Fruit fly (Drosophila melanogaster) whole organism, embryonic: ENCODE measurements around the gene sxe2.

Source experiments
- Abd-B ChIP-seq: fragments of 200-800 bp; sonication (Bioruptor generic); optimal IDR thresholded peaks from 2 replicates; lab custom pipeline; 2018; ENCODE audit warnings: missing biosample characterization, mild to moderate bottlenecking, missing genetic modification characterization, moderate library complexity
- Antp ChIP-seq: fragments of 200-800 bp; sonication (Bioruptor generic); optimal IDR thresholded peaks from 3 replicates; lab custom pipeline; 2016; ENCODE audit warnings: missing biosample characterization, missing genetic modification characterization
- B-H1 ChIP-seq: fragments of 200-800 bp; sonication (Bioruptor generic); IDR thresholded peaks from 3 replicates; pipeline ENCODE4 v1.3.6; 2022; ENCODE audit warnings: missing biosample characterization, missing genetic modification characterization
- B-H2 ChIP-seq: fragments of 200-800 bp; sonication (Bioruptor generic); optimal IDR thresholded peaks from 2 replicates; lab custom pipeline; 2018; ENCODE audit warnings: missing biosample characterization, mild to moderate bottlenecking, missing genetic modification characterization
- CG10543 ChIP-seq: fragments of 200-800 bp; sonication (Bioruptor generic); optimal IDR thresholded peaks from 3 replicates; lab custom pipeline; 2017; ENCODE audit warnings: missing biosample characterization, mild to moderate bottlenecking, missing genetic modification characterization, moderate library complexity
- CG11093 ChIP-seq: fragments of 200-800 bp; sonication (Bioruptor generic); IDR thresholded peaks from 3 replicates; pipeline ENCODE4 v1.3.6; 2022; ENCODE audit warnings: missing biosample characterization, missing genetic modification characterization
- CG11456 ChIP-seq: fragments of 200-800 bp; sonication (Bioruptor generic); IDR thresholded peaks from 3 replicates; pipeline ENCODE4 v1.3.6; 2022; ENCODE audit warnings: missing biosample characterization, missing genetic modification characterization
- CG12104 ChIP-seq: fragments of 200-800 bp; sonication (Bioruptor generic); optimal IDR thresholded peaks from 3 replicates; lab custom pipeline; 2016; ENCODE audit warnings: missing biosample characterization, missing genetic modification characterization
- CG2199 ChIP-seq: fragments of 200-800 bp; sonication (Bioruptor generic); IDR thresholded peaks from 3 replicates; pipeline ENCODE4 v1.3.6; 2022; ENCODE audit warnings: missing biosample characterization, missing genetic modification characterization
- CG2875 ChIP-seq: fragments of 200-800 bp; sonication (Bioruptor generic); optimal IDR thresholded peaks from 2 replicates; lab custom pipeline; 2017; ENCODE audit warnings: missing biosample characterization, mild to moderate bottlenecking, missing genetic modification characterization, missing genetic modification reagents
- CG6791 ChIP-seq: fragments of 200-800 bp; sonication (Bioruptor generic); IDR thresholded peaks from 3 replicates; pipeline ENCODE4 v1.3.6; 2022; ENCODE audit warnings: missing biosample characterization, missing genetic modification characterization; ENCODE audit not compliant: partially characterized antibody
- CG9797 ChIP-seq: fragments of 200-800 bp; sonication (Bioruptor generic); optimal IDR thresholded peaks from 3 replicates; lab custom pipeline; 2018; ENCODE audit warnings: missing biosample characterization, mild to moderate bottlenecking, missing genetic modification characterization
- Dll ChIP-seq: fragments of 200-800 bp; sonication (Bioruptor generic); IDR thresholded peaks from 4 replicates; pipeline ENCODE4 v1.3.6; 2022; ENCODE audit warnings: missing biosample characterization, missing genetic modification characterization; ENCODE audit not compliant: partially characterized antibody
- HLH3B ChIP-seq: fragments of 200-800 bp; sonication (Bioruptor generic); IDR thresholded peaks from 2 replicates; pipeline ENCODE4 v1.3.6; 2022; ENCODE audit warnings: missing biosample characterization, missing genetic modification characterization
- HmgZ ChIP-seq: fragments of 200-800 bp; sonication (Bioruptor generic); optimal IDR thresholded peaks from 2 replicates; lab custom pipeline; 2018; ENCODE audit warnings: missing biosample characterization, mild to moderate bottlenecking, missing genetic modification characterization
- Hsf ChIP-seq: fragments of 200-800 bp; sonication (Bioruptor generic); optimal IDR thresholded peaks from 3 replicates; lab custom pipeline; 2016; ENCODE audit warnings: missing biosample characterization, missing genetic modification characterization
- Jarid2 ChIP-seq: fragments of 200-800 bp; sonication (Bioruptor generic); optimal IDR thresholded peaks from 3 replicates; lab custom pipeline; 2017; ENCODE audit warnings: mild to moderate bottlenecking, missing biosample characterization, missing genetic modification reagents, missing genetic modification characterization
- Lhr ChIP-seq: fragments of 200-800 bp; sonication (Bioruptor generic); optimal IDR thresholded peaks from 3 replicates; lab custom pipeline; 2017; ENCODE audit warnings: mild to moderate bottlenecking, missing biosample characterization, missing genetic modification reagents, missing genetic modification characterization
- Spps ChIP-seq: fragments of 200-800 bp; sonication (Bioruptor generic); optimal IDR thresholded peaks from 2 replicates; lab custom pipeline; 2018; ENCODE audit warnings: missing biosample characterization, mild to moderate bottlenecking, missing genetic modification characterization
- Xrp1 ChIP-seq: fragments of 200-800 bp; sonication (Bioruptor generic); IDR thresholded peaks from 2 replicates; pipeline ENCODE4 v1.3.6; 2022; ENCODE audit warnings: missing biosample characterization, missing genetic modification characterization
- ash1 ChIP-seq: fragments of 200-800 bp; sonication (Bioruptor generic); optimal IDR thresholded peaks from 2 replicates; lab custom pipeline; 2018; ENCODE audit warnings: missing biosample characterization, mild to moderate bottlenecking, missing genetic modification characterization
- chm ChIP-seq: fragments of 200-800 bp; sonication (Bioruptor generic); IDR thresholded peaks from 2 replicates; pipeline ENCODE4 v1.3.6; 2022; ENCODE audit warnings: missing biosample characterization, missing genetic modification characterization
- chn ChIP-seq: fragments of 200-800 bp; sonication (Bioruptor generic); optimal IDR thresholded peaks from 2 replicates; lab custom pipeline; 2016; ENCODE audit warnings: missing biosample characterization, missing genetic modification characterization
- ci ChIP-seq: fragments of 200-800 bp; sonication (Bioruptor generic); IDR thresholded peaks from 3 replicates; pipeline ENCODE4 v1.3.6; 2022; ENCODE audit warnings: missing biosample characterization, missing genetic modification characterization
- corto ChIP-seq: fragments of 200-800 bp; sonication (Bioruptor generic); optimal IDR thresholded peaks from 2 replicates; lab custom pipeline; 2016; ENCODE audit warnings: missing biosample characterization, mild to moderate bottlenecking, missing genetic modification characterization, moderate library complexity
- crol ChIP-seq: fragments of 200-800 bp; sonication (Bioruptor generic); IDR thresholded peaks from 2 replicates; pipeline ENCODE4 v1.3.6; 2022; ENCODE audit warnings: missing biosample characterization, missing genetic modification characterization
- dpn ChIP-seq, 2 experiments: fragments of 200-800 bp; sonication (Bioruptor generic); optimal IDR thresholded peaks; 3 replicates each; lab custom pipeline; 2016; ENCODE audit warnings: missing biosample characterization in 2 of 2, missing genetic modification characterization in 2 of 2
- ftz-f1 ChIP-seq: fragments of 200-800 bp; sonication (Bioruptor generic); optimal IDR thresholded peaks from 2 replicates; lab custom pipeline; 2016; ENCODE audit warnings: missing biosample characterization, missing genetic modification characterization
- gcm2 ChIP-seq: fragments of 200-800 bp; sonication (Bioruptor generic); optimal IDR thresholded peaks from 2 replicates; lab custom pipeline; 2016; ENCODE audit warnings: missing biosample characterization, missing genetic modification characterization
- gro ChIP-seq: fragments of 200-800 bp; sonication (Bioruptor generic); optimal IDR thresholded peaks from 2 replicates; lab custom pipeline; 2016; ENCODE audit warnings: missing biosample characterization, missing genetic modification characterization
- hbn ChIP-seq: fragments of 200-800 bp; sonication (Bioruptor generic); IDR thresholded peaks from 2 replicates; pipeline ENCODE4 v1.3.6; 2022; ENCODE audit warnings: missing biosample characterization, missing genetic modification characterization; ENCODE audit not compliant: partially characterized antibody
- hkb ChIP-seq, 2 experiments: fragments of 200-800 bp in 1 of 2; fragments of >200 bp in 1 of 2; sonication (Bioruptor generic) in 1 of 2; IDR thresholded peaks in 1 of 2; optimal IDR thresholded peaks in 1 of 2; 2 replicates each; pipeline versions ENCODE4 v1.3.6 to Lab custom; 2017 to 2022; ENCODE audit warnings: missing biosample characterization in 1 of 2, missing genetic modification characterization in 1 of 2
- jumu ChIP-seq: fragments of 200-800 bp; sonication (Bioruptor generic); optimal IDR thresholded peaks from 3 replicates; lab custom pipeline; 2016; ENCODE audit warnings: missing biosample characterization, missing genetic modification characterization
- ken ChIP-seq: fragments of 200-800 bp; sonication (Bioruptor generic); IDR thresholded peaks from 3 replicates; pipeline ENCODE4 v1.3.6; 2022; ENCODE audit warnings: missing biosample characterization, missing genetic modification characterization
- mam ChIP-seq: fragments of 200-800 bp; sonication (Bioruptor generic); optimal IDR thresholded peaks from 3 replicates; lab custom pipeline; 2016; ENCODE audit warnings: missing biosample characterization, missing genetic modification characterization
- nerfin-2 ChIP-seq: fragments of 200-800 bp; sonication (Bioruptor generic); IDR thresholded peaks from 2 replicates; pipeline ENCODE4 v1.3.6; 2022; ENCODE audit warnings: missing biosample characterization, missing genetic modification characterization; ENCODE audit not compliant: partially characterized antibody
- nmo ChIP-seq: fragments of 200-800 bp; sonication (Bioruptor generic); optimal IDR thresholded peaks from 2 replicates; lab custom pipeline; 2018; ENCODE audit warnings: missing biosample characterization, mild to moderate bottlenecking, missing genetic modification characterization, moderate library complexity
- pan ChIP-seq, 4 experiments: fragments of >200 bp in 3 of 4; fragments of 200-800 bp in 1 of 4; sonication (Bioruptor generic) in 1 of 4; optimal IDR thresholded peaks in 3 of 4; IDR thresholded peaks in 1 of 4; 2 replicates each; pipeline versions ENCODE4 v1.3.6 to Lab custom; 2017 to 2022; ENCODE audit warnings: missing biosample characterization in 2 of 4, missing genetic modification characterization in 2 of 4, mixed read lengths in 1 of 4
- pzg ChIP-seq: fragments of 200-800 bp; sonication (Bioruptor generic); optimal IDR thresholded peaks from 3 replicates; lab custom pipeline; 2018; ENCODE audit warnings: missing biosample characterization, mild to moderate bottlenecking, missing genetic modification characterization, moderate library complexity
- sens ChIP-seq: fragments of 200-800 bp; sonication (Bioruptor generic); peaks from one replicate; lab custom pipeline; 2016; ENCODE audit warnings: missing biosample characterization, missing genetic modification characterization
- shn ChIP-seq: fragments of 200-800 bp; sonication (Bioruptor generic); optimal IDR thresholded peaks from 3 replicates; lab custom pipeline; 2016; ENCODE audit warnings: missing biosample characterization, missing genetic modification characterization
- sob ChIP-seq: fragments of 200-800 bp; sonication (Bioruptor generic); IDR thresholded peaks from 2 replicates; pipeline ENCODE4 v1.3.6; 2022; ENCODE audit warnings: missing biosample characterization, missing genetic modification characterization
- tap ChIP-seq: fragments of 200-800 bp; optimal IDR thresholded peaks from 3 replicates; lab custom pipeline; 2019; ENCODE audit warnings: missing biosample characterization, mild to moderate bottlenecking, missing genetic modification characterization, moderate library complexity
- tna ChIP-seq: fragments of 200-800 bp; sonication (Bioruptor generic); IDR thresholded peaks from 2 replicates; pipeline ENCODE4 v1.3.6; 2022; ENCODE audit warnings: missing biosample characterization, missing genetic modification characterization; ENCODE audit not compliant: partially characterized antibody
- trem ChIP-seq: fragments of 200-800 bp; optimal IDR thresholded peaks from 3 replicates; lab custom pipeline; 2019; ENCODE audit warnings: missing biosample characterization, mild to moderate bottlenecking, missing genetic modification characterization, moderate library complexity
- twi ChIP-seq: fragments of 200-800 bp; optimal IDR thresholded peaks from 2 replicates; lab custom pipeline; 2019; ENCODE audit warnings: missing biosample characterization, mild to moderate bottlenecking, missing genetic modification characterization, moderate library complexity

The sxe2 gene

DNA sequence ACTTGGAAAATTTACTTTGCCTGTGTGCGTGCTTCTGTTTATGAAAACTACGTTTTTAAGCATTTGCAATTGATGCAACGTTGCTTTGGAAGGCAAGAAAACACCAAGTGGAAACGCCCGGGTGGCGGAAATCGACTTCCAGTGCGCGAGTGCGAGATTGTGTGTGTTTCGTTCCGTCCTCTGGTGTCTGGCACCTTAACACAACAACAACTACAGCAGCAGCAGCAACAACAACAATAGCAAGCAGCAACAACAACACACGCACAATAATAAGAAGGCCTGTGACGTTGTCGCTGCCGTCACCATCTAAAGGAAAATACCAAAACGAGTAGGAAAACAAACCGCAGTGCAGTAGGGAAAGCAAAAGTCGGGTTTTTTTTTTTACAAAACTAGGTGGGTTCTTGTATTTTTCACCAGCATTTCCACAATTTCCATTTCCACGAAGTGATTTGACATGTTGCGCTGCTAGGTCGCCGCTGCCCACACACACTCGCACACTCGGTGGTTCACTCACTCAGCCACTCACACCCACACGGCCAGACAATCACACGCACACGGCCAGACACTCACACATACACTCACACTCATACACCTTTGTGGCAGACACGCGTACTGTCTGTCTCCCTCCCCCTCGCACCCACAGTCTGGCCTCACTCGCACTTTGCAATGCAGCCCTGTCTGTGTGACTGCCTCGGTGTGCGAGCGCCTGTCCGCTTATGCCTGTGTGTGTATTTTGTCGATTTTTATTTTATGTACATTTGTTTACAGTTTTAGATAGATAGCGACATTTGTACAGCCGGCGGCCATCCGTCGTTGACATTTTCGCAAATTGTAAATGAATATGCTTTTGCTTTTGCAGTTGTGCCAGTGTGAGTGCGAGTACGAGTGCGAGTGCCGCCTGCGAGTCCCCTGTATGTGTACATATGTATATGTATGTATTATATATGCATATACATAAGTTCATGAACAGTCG is 15.9 kb downstream of the sxe2 start (continued):
- TF ChIP-seq CG2875 (GFP tag; lab: Kevin White, UChicago), result peak; percentile 28
- TF ChIP-seq CG10543, result peak; percentile 87
- TF ChIP-seq gcm2 (GFP tag; lab: Kevin White, UChicago), result peak; percentile 28
- peak; percentile 97 for TF ChIP-seq crol (GFP tag; lab: Robert Waterston, UW)
- TF ChIP-seq ftz-f1, result peak; percentile 75
- TF ChIP-seq pan (optimal IDR thresholded peaks at IDR 0.05; lab: Kevin White, UChicago), result no peak
- TF ChIP-seq pan (GFP tag; optimal IDR thresholded peaks at IDR 0.05 in 1 of 2, IDR thresholded peaks at IDR 0.05 in 1 of 2), result peak in 1 of 2 experiments; percentile 41
- TF ChIP-seq CG11093 (GFP tag; lab: Robert Waterston, UW), result no peak
- no peak for TF ChIP-seq Hsf (GFP tag; lab: Kevin White, UChicago)
- no peak for TF ChIP-seq CG11456
- TF ChIP-seq Spps (tag; lab: Kevin White, UChicago), result no peak
- TF ChIP-seq twi (tag; lab: Kevin White, UChicago), result peak; percentile 65
- peak; percentile 11 for TF ChIP-seq B-H2 (GFP tag; lab: Kevin White, UChicago)
- TF ChIP-seq dpn (GFP tag; optimal IDR thresholded peaks at IDR 0.05; lab: Kevin White, UChicago), result no peak
- peak; percentile 16 for TF ChIP-seq Abd-B (GFP tag; lab: Kevin White, UChicago)
- TF ChIP-seq Dll (GFP tag; lab: Robert Waterston, UW), result 0 out of 4 replicates have a peak, but pooled peaks have one; percentile 54
- TF ChIP-seq nerfin-2, result no peak
- TF ChIP-seq Xrp1 (GFP tag; lab: Robert Waterston, UW), result peak; percentile 7; the same call in 1 of the 2 replicates
- peak; percentile 16; the same call in 1 of the 2 replicates for TF ChIP-seq hbn
- peak; percentile 33 for TF ChIP-seq pzg
- TF ChIP-seq shn, result peak; percentile 51
- TF ChIP-seq CG12104, result no peak
- peak; percentile 29 for TF ChIP-seq nmo (GFP tag; lab: Kevin White, UChicago)
- no peak for TF ChIP-seq tap
- peak; percentile 6 for TF ChIP-seq corto (GFP tag; lab: Kevin White, UChicago)
- no peak for TF ChIP-seq HLH3B
- no peak for TF ChIP-seq Jarid2 (GFP tag; lab: Kevin White, UChicago)
- peak; percentile 22 for TF ChIP-seq gro (GFP tag; lab: Kevin White, UChicago)
- peak; percentile 74 for TF ChIP-seq ash1 (GFP tag; lab: Kevin White, UChicago)
- TF ChIP-seq ken (GFP tag; lab: Robert Waterston, UW), result no peak
- TF ChIP-seq CG9797 (GFP tag; lab: Kevin White, UChicago), result no peak
- TF ChIP-seq Antp (GFP tag; lab: Kevin White, UChicago), result no peak
- TF ChIP-seq tna (GFP tag; lab: Robert Waterston, UW), result no peak; the same call in 1 of the 2 replicates
- TF ChIP-seq jumu (GFP tag; lab: Kevin White, UChicago), result peak; percentile 48
- TF ChIP-seq sob, result no peak; the same call in 1 of the 2 replicates
- TF ChIP-seq chm (GFP tag; lab: Robert Waterston, UW), result peak; percentile 64; the same call in 1 of the 2 replicates
- TF ChIP-seq B-H1 (GFP tag; lab: Robert Waterston, UW), result no peak
- TF ChIP-seq Lhr (GFP tag; lab: Kevin White, UChicago), result no peak
- TF ChIP-seq sens, result peak; percentile 89
- TF ChIP-seq ci (GFP tag; lab: Robert Waterston, UW), result peak; percentile 63; the same call in 1 of the 3 replicates
- 0 out of 3 replicates have a peak, but pooled peaks have one; percentile 11 for TF ChIP-seq CG6791 (GFP tag; lab: Robert Waterston, UW)
- 0 out of 3 replicates have a peak, but pooled peaks have one; percentile 61 for TF ChIP-seq CG2199 (GFP tag; lab: Robert Waterston, UW)
- peak; percentile 64 for TF ChIP-seq HmgZ (tag; lab: Kevin White, UChicago)
- TF ChIP-seq mam, result peak; percentile 29
- TF ChIP-seq trem (tag; lab: Kevin White, UChicago), result peak; percentile 34
- TF ChIP-seq chn, result peak; percentile 76
- no peak for TF ChIP-seq hkb (optimal IDR thresholded peaks at IDR 0.05; lab: Kevin White, UChicago)
- 0 out of 2 replicates have a peak, but pooled peaks have one; percentile 8 for TF ChIP-seq hkb (GFP tag; IDR thresholded peaks at IDR 0.05; lab: Robert Waterston, UW)
